Worm (Caenorhabditis elegans) whole organism, mixed stage, embryonic: ENCODE data around the gene acs-5.

Experiments used
- M03D4.4 ChIP-seq: sonication (generic microtip); optimal IDR thresholded peaks from 2 replicates; lab custom pipeline; 2017; ENCODE audit warnings: mild to moderate bottlenecking, missing genetic modification characterization, missing compliant biosample characterization
- bed-3 ChIP-seq: fragments of 200-800 bp; sonication (Bioruptor generic); optimal IDR thresholded peaks from 3 replicates; lab custom pipeline; 2018; ENCODE audit warnings: mild to moderate bottlenecking, missing genetic modification characterization, moderate library complexity, missing compliant biosample characterization
- blmp-1 ChIP-seq: fragments of 150-350 bp; optimal IDR thresholded peaks from 2 replicates; lab custom pipeline; 2014; ENCODE audit warnings: missing biosample characterization, missing genetic modification characterization
- ceh-39 ChIP-seq: fragments of 150-350 bp; optimal IDR thresholded peaks from 2 replicates; lab custom pipeline; 2014; ENCODE audit warnings: missing biosample characterization, missing genetic modification characterization
- ceh-43 ChIP-seq: fragments of 200-800 bp; sonication (Bioruptor generic); optimal IDR thresholded peaks from 2 replicates; lab custom pipeline; 2018; ENCODE audit warnings: mild to moderate bottlenecking, missing genetic modification characterization, moderate library complexity, missing compliant biosample characterization
- ceh-83 ChIP-seq: fragments of 200-800 bp; sonication (Bioruptor generic); optimal IDR thresholded peaks from 2 replicates; lab custom pipeline; 2018; ENCODE audit warnings: mild to moderate bottlenecking, missing genetic modification characterization, missing compliant biosample characterization
- ces-1 ChIP-seq: fragments of 150-350 bp; optimal IDR thresholded peaks from 2 replicates; lab custom pipeline; 2014; ENCODE audit warnings: missing biosample characterization, missing genetic modification reagents, missing genetic modification characterization
- cnd-1 ChIP-seq: fragments of 200-800 bp; sonication (Bioruptor generic); optimal IDR thresholded peaks from 2 replicates; lab custom pipeline; 2018; ENCODE audit warnings: mild to moderate bottlenecking, missing genetic modification characterization, missing compliant biosample characterization
- drap-1 ChIP-seq: fragments of 200-800 bp; sonication (Bioruptor generic); optimal IDR thresholded peaks from 3 replicates; lab custom pipeline; 2018; ENCODE audit warnings: mild to moderate bottlenecking, missing genetic modification characterization, missing compliant biosample characterization
- flh-1 ChIP-seq: fragments of 200-800 bp; sonication (Bioruptor generic); optimal IDR thresholded peaks from 2 replicates; lab custom pipeline; 2018; ENCODE audit warnings: mild to moderate bottlenecking, missing genetic modification characterization, moderate library complexity, missing compliant biosample characterization
- ham-2 ChIP-seq: fragments of 200-800 bp; sonication (Bioruptor generic); optimal IDR thresholded peaks from 2 replicates; lab custom pipeline; 2018; ENCODE audit warnings: mild to moderate bottlenecking, missing genetic modification characterization, missing compliant biosample characterization
- hlh-1 ChIP-seq: fragments of 150-350 bp; optimal IDR thresholded peaks from 2 replicates; lab custom pipeline; 2014; ENCODE audit warnings: missing biosample characterization, missing genetic modification reagents, missing genetic modification characterization
- lin-13 ChIP-seq: fragments of 150-350 bp; optimal IDR thresholded peaks from 2 replicates; lab custom pipeline; 2014; ENCODE audit warnings: missing biosample characterization, missing genetic modification characterization
- lin-32 ChIP-seq: fragments of 200-800 bp; sonication (Bioruptor generic); optimal IDR thresholded peaks from 2 replicates; lab custom pipeline; 2018; ENCODE audit warnings: mild to moderate bottlenecking, missing genetic modification characterization, missing compliant biosample characterization
- lsy-2 ChIP-seq: fragments of 150-350 bp; optimal IDR thresholded peaks from 2 replicates; lab custom pipeline; 2014; ENCODE audit warnings: missing biosample characterization, missing genetic modification characterization
- mab-5 ChIP-seq: fragments of 150-350 bp; optimal IDR thresholded peaks from 2 replicates; lab custom pipeline; 2014; ENCODE audit warnings: missing biosample characterization, missing genetic modification characterization
- mep-1 ChIP-seq: fragments of 150-350 bp; optimal IDR thresholded peaks from 2 replicates; lab custom pipeline; 2017; ENCODE audit warnings: missing biosample characterization, missing genetic modification reagents, missing genetic modification characterization, inconsistent platforms
- mls-2 ChIP-seq: sonication (generic microtip); optimal IDR thresholded peaks from 2 replicates; lab custom pipeline; 2016; ENCODE audit warnings: mild to moderate bottlenecking, missing genetic modification characterization, moderate library complexity, missing compliant biosample characterization
- nhr-12 ChIP-seq: fragments of 150-350 bp; optimal IDR thresholded peaks from 2 replicates; lab custom pipeline; 2014; ENCODE audit warnings: missing biosample characterization, missing genetic modification characterization
- nhr-2 ChIP-seq: fragments of 150-350 bp; optimal IDR thresholded peaks from 2 replicates; lab custom pipeline; 2014; ENCODE audit warnings: missing biosample characterization, missing genetic modification characterization
- nhr-76 ChIP-seq: sonication (generic microtip); optimal IDR thresholded peaks from 2 replicates; lab custom pipeline; 2017; ENCODE audit warnings: missing biosample characterization, missing genetic modification characterization
- pha-4 ChIP-seq: fragments of 150-350 bp; optimal IDR thresholded peaks from 2 replicates; lab custom pipeline; 2018; ENCODE audit warnings: missing biosample characterization, missing genetic modification reagents, missing genetic modification characterization
- sem-2 ChIP-seq: fragments of 200-800 bp; sonication (Bioruptor generic); optimal IDR thresholded peaks from 2 replicates; lab custom pipeline; 2018; ENCODE audit warnings: mild to moderate bottlenecking, missing genetic modification characterization, missing compliant biosample characterization
- snpc-4 ChIP-seq: fragments of 150-350 bp; optimal IDR thresholded peaks from 2 replicates; lab custom pipeline; 2014; ENCODE audit warnings: missing biosample characterization, missing genetic modification characterization
- sptf-1 ChIP-seq: sonication (generic microtip); optimal IDR thresholded peaks from 2 replicates; lab custom pipeline; 2017; ENCODE audit warnings: mild to moderate bottlenecking, missing genetic modification characterization, moderate library complexity, missing compliant biosample characterization
- tbx-8 ChIP-seq: fragments of 200-800 bp; sonication (Bioruptor generic); optimal IDR thresholded peaks from 2 replicates; lab custom pipeline; 2018; ENCODE audit warnings: mild to moderate bottlenecking, missing genetic modification characterization, moderate library complexity, missing compliant biosample characterization
- unc-120 ChIP-seq: sonication (generic microtip); optimal IDR thresholded peaks from 2 replicates; lab custom pipeline; 2017; ENCODE audit warnings: missing genetic modification characterization, missing compliant biosample characterization; ENCODE audit not compliant: poor library complexity, severe bottlenecking
- unc-39 ChIP-seq: fragments of 150-350 bp; optimal IDR thresholded peaks from 2 replicates; lab custom pipeline; 2014; ENCODE audit warnings: missing biosample characterization, missing genetic modification characterization
- zip-8 ChIP-seq: fragments of 150-350 bp; optimal IDR thresholded peaks from 2 replicates; lab custom pipeline; 2014; ENCODE audit warnings: missing biosample characterization, missing genetic modification characterization
- ztf-11 ChIP-seq: fragments of 150-350 bp; optimal IDR thresholded peaks from 2 replicates; lab custom pipeline; 2014; ENCODE audit warnings: missing biosample characterization, missing genetic modification characterization

acs-5 gene

DNA sequence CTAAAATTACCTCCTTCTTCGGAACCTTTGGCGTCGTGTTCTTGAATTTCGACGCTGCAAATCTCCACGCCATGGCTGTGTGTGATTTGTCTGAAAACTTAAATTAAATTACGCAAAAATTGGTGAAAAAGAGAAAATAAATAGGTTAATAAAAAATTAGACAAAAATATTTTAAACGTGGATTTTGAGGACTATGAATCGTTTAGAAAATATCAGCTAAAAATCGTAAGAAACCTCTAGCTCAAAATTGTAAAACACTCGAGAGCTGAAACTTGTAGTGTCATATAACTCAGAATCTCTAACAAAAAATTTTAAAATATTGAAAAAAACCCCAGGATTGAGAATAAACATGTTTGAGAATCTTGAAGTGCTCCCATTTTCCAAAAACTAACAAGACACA, 19.3 kb downstream of the acs-5 start, which contains the start of gene pod-1:
Gene pod-1, minus strand, starts transcription at position 101 of the 400 bp plus-strand sequence.
- no peak for TF ChIP-seq bed-3
- no peak for TF ChIP-seq mep-1 (tag; lab: Kevin White, UChicago)
- no peak for TF ChIP-seq unc-120 (tag; lab: Kevin White, UChicago)
- TF ChIP-seq mab-5 (tag; lab: Kevin White, UChicago) = no peak
- no peak for TF ChIP-seq flh-1 (GFP tag; lab: Kevin White, UChicago)
- no peak for TF ChIP-seq ces-1 (GFP tag; lab: Kevin White, UChicago)
- TF ChIP-seq sptf-1 = no peak
- TF ChIP-seq pha-4 (tag; lab: Kevin White, UChicago) = no peak
- no peak for TF ChIP-seq ceh-43 (GFP tag; lab: Kevin White, UChicago)
- TF ChIP-seq nhr-76 (tag; lab: Kevin White, UChicago) = no peak

DNA sequence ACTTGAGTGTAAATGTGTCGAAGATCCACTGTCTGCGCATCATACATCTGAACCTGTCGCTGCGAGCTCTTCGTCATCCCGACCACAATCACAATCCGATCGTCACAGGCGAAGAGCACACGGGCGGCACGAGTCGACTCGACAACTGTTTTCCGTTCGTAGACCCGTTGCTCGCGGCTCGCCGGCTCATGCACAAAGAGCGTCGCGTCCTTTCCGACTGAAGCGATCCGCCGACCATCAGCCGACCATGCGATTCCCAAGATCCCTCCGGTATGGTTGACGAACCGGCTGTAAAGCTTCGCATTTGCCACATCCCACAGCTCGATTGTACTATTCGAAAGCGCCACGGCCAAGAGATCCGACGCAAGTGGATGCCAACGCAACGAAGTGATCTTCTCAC, 24.9 kb downstream of the acs-5 start:
- TF ChIP-seq nhr-12 (tag; lab: Kevin White, UChicago) = no peak
- no peak for TF ChIP-seq ztf-11 (tag; lab: Kevin White, UChicago)
- no peak for TF ChIP-seq ham-2
- no peak for TF ChIP-seq hlh-1 (tag; lab: Kevin White, UChicago)
- no peak for TF ChIP-seq bed-3
- no peak for TF ChIP-seq sem-2 (GFP tag; lab: Kevin White, UChicago)
- no peak for TF ChIP-seq cnd-1 (tag; lab: Kevin White, UChicago)
- TF ChIP-seq snpc-4 (tag; lab: Kevin White, UChicago) = no peak
- no peak for TF ChIP-seq drap-1 (GFP tag; lab: Kevin White, UChicago)
- no peak for TF ChIP-seq unc-39 (tag; lab: Kevin White, UChicago)
- no peak for TF ChIP-seq pha-4 (tag; lab: Kevin White, UChicago)
- no peak for TF ChIP-seq flh-1 (GFP tag; lab: Kevin White, UChicago)
- no peak for TF ChIP-seq mep-1 (tag; lab: Kevin White, UChicago)

- TF ChIP-seq ces-1 (GFP tag; lab: Kevin White, UChicago) (peak; percentile 21), lin-32 (GFP tag; lab: Kevin White, UChicago) (no peak)
Measured at ce11 chrIII:13514470-13514869, 28.9 kb downstream of the acs-5 start, which contains the start of gene mlh-1. Gene mlh-1 (minus strand): TSS chrIII:13514570.

DNA sequence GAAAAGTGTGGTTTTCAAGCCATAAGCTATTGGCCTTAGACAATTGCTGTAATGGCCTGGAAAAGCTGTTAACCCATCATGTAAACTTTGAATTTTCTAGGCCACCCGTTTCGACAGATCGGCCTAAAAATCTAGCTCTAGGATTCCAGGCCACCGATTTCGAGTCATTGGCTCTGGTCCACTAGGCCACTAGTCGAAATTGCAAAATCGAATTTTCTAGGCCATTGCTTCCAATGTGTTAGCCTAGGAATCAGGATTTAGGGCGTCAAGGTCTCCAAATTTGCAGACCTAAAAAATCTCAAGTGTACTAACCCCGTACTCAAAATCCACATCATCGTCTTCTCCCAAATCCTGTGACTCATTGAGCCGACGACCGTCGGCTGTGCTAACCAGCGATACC, 32.6 kb downstream of the acs-5 start:
- TF ChIP-seq sptf-1 (no peak), M03D4.4 (no peak), unc-39 (tag; lab: Kevin White, UChicago) (no peak), snpc-4 (tag; lab: Kevin White, UChicago) (no peak), nhr-2 (tag; lab: Kevin White, UChicago) (no peak), bed-3 (no peak), ham-2 (no peak), ces-1 (GFP tag; lab: Kevin White, UChicago) (no peak), zip-8 (tag; lab: Kevin White, UChicago) (no peak), lin-13 (tag; lab: Kevin White, UChicago) (no peak), lsy-2 (tag; lab: Kevin White, UChicago) (no peak), blmp-1 (tag; lab: Kevin White, UChicago) (no peak), tbx-8 (GFP tag; lab: Kevin White, UChicago) (no peak), cnd-1 (tag; lab: Kevin White, UChicago) (no peak), mls-2 (tag; lab: Kevin White, UChicago) (no peak), nhr-12 (tag; lab: Kevin White, UChicago) (no peak), mab-5 (tag; lab: Kevin White, UChicago) (no peak), flh-1 (GFP tag; lab: Kevin White, UChicago) (no peak), ceh-83 (GFP tag; lab: Kevin White, UChicago) (no peak)

- TF ChIP-seq lin-13 (tag; lab: Kevin White, UChicago) = no peak
Measured at ce11 chrIII:13505718-13506117, 37.6 kb downstream of the acs-5 start, which contains the start of gene T28A8.3. Gene T28A8.3 (plus strand): TSS chrIII:13506018.

DNA sequence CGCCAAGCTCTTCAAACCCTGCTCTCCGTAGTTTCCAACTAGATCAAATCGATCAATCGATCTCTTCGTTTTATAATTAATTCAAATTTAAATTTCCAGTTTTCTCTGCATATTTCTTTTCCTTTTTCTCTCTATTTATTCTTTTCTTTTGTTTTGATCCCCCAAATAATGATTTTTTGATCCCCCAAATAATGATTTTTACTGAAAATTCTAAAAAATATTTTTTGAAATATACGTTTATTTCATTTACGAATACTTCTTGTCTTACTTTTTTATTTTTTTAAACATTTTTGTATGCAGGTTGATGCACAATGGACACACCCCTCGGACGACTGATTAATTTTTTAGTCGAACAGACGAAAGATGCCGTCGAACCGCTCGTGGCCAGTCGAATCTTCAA, 40.0 kb downstream of the acs-5 start, which contains the start of gene T28A8.4:
Gene T28A8.4, plus strand, starts transcription at position 301 of the 400 bp plus-strand sequence.
- TF ChIP-seq ceh-39 (tag; lab: Kevin White, UChicago) = no peak
- TF ChIP-seq M03D4.4 = no peak
- TF ChIP-seq ztf-11 (tag; lab: Kevin White, UChicago) = no peak
- TF ChIP-seq flh-1 (GFP tag; lab: Kevin White, UChicago) = no peak
- TF ChIP-seq lin-32 (GFP tag; lab: Kevin White, UChicago) = no peak
- no peak for TF ChIP-seq lin-13 (tag; lab: Kevin White, UChicago)
- no peak for TF ChIP-seq ceh-83 (GFP tag; lab: Kevin White, UChicago)
